Worm (Caenorhabditis elegans): Measurements from ENCODE around the gene set-27.

The set-27 gene

ce11 chrIII:2679362-2679761, 21.4 kb upstream of the set-27 start:
- TF ChIP-seq pes-1 (GFP tag; IDR thresholded peaks at IDR 0.05) (no peak), ceh-36 (tag; optimal IDR thresholded peaks at IDR 0.05) (no peak), ets-7 (tag; optimal IDR thresholded peaks at IDR 0.05) (no peak), hmg-4 (GFP tag; optimal IDR thresholded peaks at IDR 0.05) (no peak), hnd-1 (tag; optimal IDR thresholded peaks at IDR 0.05) (no peak), B0310.2 (tag; optimal IDR thresholded peaks at IDR 0.05) (no peak), flt-1 (GFP tag; IDR thresholded peaks at IDR 0.05) (no peak), ama-1 (optimal IDR thresholded peaks at IDR 0.05) (no peak), F13C5.2 (tag; optimal IDR thresholded peaks at IDR 0.05) (no peak), hmbx-1 (tag; optimal IDR thresholded peaks at IDR 0.05) (no peak), ceh-13 (GFP tag; optimal IDR thresholded peaks at IDR 0.05) (no peak), tbx-11 (GFP tag; IDR thresholded peaks at IDR 0.05) (no peak), scrt-1 (GFP tag; IDR thresholded peaks at IDR 0.05) (no peak), sea-1 (GFP tag; conservative IDR thresholded peaks at IDR 0.05) (no peak), tbx-37 (GFP tag; conservative IDR thresholded peaks at IDR 0.05) (no peak), tra-4 (tag; optimal IDR thresholded peaks at IDR 0.05) (no peak), aly-1 (tag; optimal IDR thresholded peaks at IDR 0.05) (no peak)

- TF ChIP-seq hmbx-1 (tag; optimal IDR thresholded peaks at IDR 0.05), result no peak
- no peak for TF ChIP-seq tbx-11 (GFP tag; IDR thresholded peaks at IDR 0.05)
- TF ChIP-seq hnd-1 (tag; optimal IDR thresholded peaks at IDR 0.05), result no peak
Observed at ce11 chrIII:2681559-2681958, 19.2 kb upstream of the set-27 start.

- TF ChIP-seq sea-1 (GFP tag; conservative IDR thresholded peaks at IDR 0.05), result no peak
- no peak for TF ChIP-seq hmg-4 (GFP tag; optimal IDR thresholded peaks at IDR 0.05)
- no peak for TF ChIP-seq ets-7 (tag; optimal IDR thresholded peaks at IDR 0.05)
- TF ChIP-seq B0310.2 (tag; optimal IDR thresholded peaks at IDR 0.05), result no peak
- no peak for TF ChIP-seq tra-4 (tag; optimal IDR thresholded peaks at IDR 0.05)
- no peak for TF ChIP-seq hmbx-1 (tag; optimal IDR thresholded peaks at IDR 0.05)
- TF ChIP-seq aly-1 (tag; optimal IDR thresholded peaks at IDR 0.05), result no peak
- peak; percentile 76 for TF ChIP-seq ceh-36 (tag; optimal IDR thresholded peaks at IDR 0.05)
Observed at ce11 chrIII:2683403-2683802, 17.3 kb upstream of the set-27 start.

- TF ChIP-seq ama-1 (optimal IDR thresholded peaks at IDR 0.05), result no peak
- TF ChIP-seq ets-7 (tag; optimal IDR thresholded peaks at IDR 0.05), result no peak
- TF ChIP-seq ceh-13 (GFP tag; optimal IDR thresholded peaks at IDR 0.05), result no peak
- TF ChIP-seq tbx-37 (GFP tag; conservative IDR thresholded peaks at IDR 0.05), result no peak
- no peak for TF ChIP-seq hnd-1 (tag; optimal IDR thresholded peaks at IDR 0.05)
- no peak for TF ChIP-seq tra-4 (tag; optimal IDR thresholded peaks at IDR 0.05)
- TF ChIP-seq aly-1 (tag; optimal IDR thresholded peaks at IDR 0.05), result no peak
- TF ChIP-seq pes-1 (GFP tag; IDR thresholded peaks at IDR 0.05), result no peak
- no peak for TF ChIP-seq hmg-4 (GFP tag; optimal IDR thresholded peaks at IDR 0.05)
- no peak for TF ChIP-seq B0310.2 (tag; optimal IDR thresholded peaks at IDR 0.05)
- TF ChIP-seq hmbx-1 (tag; optimal IDR thresholded peaks at IDR 0.05), result no peak
- TF ChIP-seq F13C5.2 (tag; optimal IDR thresholded peaks at IDR 0.05), result no peak
- no peak for TF ChIP-seq tbx-11 (GFP tag; IDR thresholded peaks at IDR 0.05)
- no peak for TF ChIP-seq flt-1 (GFP tag; IDR thresholded peaks at IDR 0.05)
Observed at ce11 chrIII:2686064-2686463, 14.7 kb upstream of the set-27 start, which contains the start of the genes Y71H2AL.2, Y71H2AL.4 and pbo-1. Y71H2AL.2 (plus strand) TSS chrIII:2686364. Y71H2AL.4 (plus strand) TSS chrIII:2686408. pbo-1 (minus strand) TSS chrIII:2686463.

ce11 chrIII:2686663-2687062, 14.1 kb upstream of the set-27 start:
- TF ChIP-seq pes-1 (GFP tag; IDR thresholded peaks at IDR 0.05) (no peak), hmbx-1 (tag; optimal IDR thresholded peaks at IDR 0.05) (no peak), ceh-13 (GFP tag; optimal IDR thresholded peaks at IDR 0.05) (no peak), ets-7 (tag; optimal IDR thresholded peaks at IDR 0.05) (no peak), F13C5.2 (tag; optimal IDR thresholded peaks at IDR 0.05) (no peak), tbx-11 (GFP tag; IDR thresholded peaks at IDR 0.05) (no peak), tbx-37 (GFP tag; conservative IDR thresholded peaks at IDR 0.05) (no peak), ama-1 (optimal IDR thresholded peaks at IDR 0.05) (no peak), sea-1 (GFP tag; conservative IDR thresholded peaks at IDR 0.05) (no peak)

- TF ChIP-seq B0310.2 (tag; optimal IDR thresholded peaks at IDR 0.05) (no peak), sea-1 (GFP tag; conservative IDR thresholded peaks at IDR 0.05) (no peak), hnd-1 (tag; optimal IDR thresholded peaks at IDR 0.05) (no peak), scrt-1 (GFP tag; IDR thresholded peaks at IDR 0.05) (no peak), pes-1 (GFP tag; IDR thresholded peaks at IDR 0.05) (no peak), ceh-13 (GFP tag; optimal IDR thresholded peaks at IDR 0.05) (no peak), F13C5.2 (tag; optimal IDR thresholded peaks at IDR 0.05) (no peak), ama-1 (optimal IDR thresholded peaks at IDR 0.05) (no peak), tra-4 (tag; optimal IDR thresholded peaks at IDR 0.05) (no peak), hmg-4 (GFP tag; optimal IDR thresholded peaks at IDR 0.05) (no peak), ets-7 (tag; optimal IDR thresholded peaks at IDR 0.05) (no peak), hmbx-1 (tag; optimal IDR thresholded peaks at IDR 0.05) (no peak), aly-1 (tag; optimal IDR thresholded peaks at IDR 0.05) (no peak), flt-1 (GFP tag; IDR thresholded peaks at IDR 0.05) (no peak), ceh-36 (tag; optimal IDR thresholded peaks at IDR 0.05) (no peak), tbx-37 (GFP tag; conservative IDR thresholded peaks at IDR 0.05) (no peak), tbx-11 (GFP tag; IDR thresholded peaks at IDR 0.05) (no peak)
Observed at ce11 chrIII:2687412-2687811, 13.3 kb upstream of the set-27 start.

ce11 chrIII:2698740-2699139, 2.0 kb upstream of the set-27 start, which contains the start of gene slc-30A9:
slc-30A9 (minus strand) TSS chrIII:2698817.
- TF ChIP-seq B0310.2 (tag; optimal IDR thresholded peaks at IDR 0.05) (no peak), tbx-37 (GFP tag; conservative IDR thresholded peaks at IDR 0.05) (no peak), ceh-13 (GFP tag; optimal IDR thresholded peaks at IDR 0.05) (no peak), pes-1 (GFP tag; IDR thresholded peaks at IDR 0.05) (no peak), scrt-1 (GFP tag; IDR thresholded peaks at IDR 0.05) (no peak), tra-4 (tag; optimal IDR thresholded peaks at IDR 0.05) (no peak), aly-1 (tag; optimal IDR thresholded peaks at IDR 0.05) (no peak), F13C5.2 (tag; optimal IDR thresholded peaks at IDR 0.05) (no peak), ets-7 (tag; optimal IDR thresholded peaks at IDR 0.05) (no peak), sea-1 (GFP tag; conservative IDR thresholded peaks at IDR 0.05) (no peak), hmg-4 (GFP tag; optimal IDR thresholded peaks at IDR 0.05) (no peak), ceh-36 (tag; optimal IDR thresholded peaks at IDR 0.05) (no peak)
